Fruit fly (Drosophila melanogaster): Measurements from ENCODE around the gene SCAR.

The SCAR gene

dm6 chr2L:10976046-10976863 is at the start of gene SCAR, which contains the start of gene ATPsynG:
TSS of gene SCAR (plus strand) at chr2L:10976772.
TSS of gene ATPsynG (minus strand) at chr2L:10976399.
- TF ChIP-seq psq (optimal IDR thresholded peaks at IDR 0.05): no peak

dm6 chr2L:10936362-10936761 is 40.2 kb upstream of the SCAR start, which contains the start of gene CG14072:
TSS of gene CG14072 (plus strand) at chr2L:10936662.
- TF ChIP-seq insv (optimal IDR thresholded peaks at IDR 0.05) (no peak), psq (optimal IDR thresholded peaks at IDR 0.05) (no peak), Sin3A (optimal IDR thresholded peaks at IDR 0.05) (no peak), ttk (optimal IDR thresholded peaks at IDR 0.05) (no peak), h (optimal IDR thresholded peaks at IDR 0.05) (no peak), Myc (optimal IDR thresholded peaks at IDR 0.05) (no peak)

dm6 chr2L:10940196-10940595 is 36.4 kb upstream of the SCAR start:
- no peak for TF ChIP-seq insv (optimal IDR thresholded peaks at IDR 0.05)
- TF ChIP-seq Myc (optimal IDR thresholded peaks at IDR 0.05): no peak

dm6 chr2L:10963979-10964378 is 12.6 kb upstream of the SCAR start, which contains the start of gene dpr2:
TSS of gene dpr2 (minus strand) at chr2L:10964153.
- TF ChIP-seq Sin3A (optimal IDR thresholded peaks at IDR 0.05) (no peak), ttk (optimal IDR thresholded peaks at IDR 0.05) (no peak), insv (optimal IDR thresholded peaks at IDR 0.05) (no peak), Myc (optimal IDR thresholded peaks at IDR 0.05) (no peak), h (optimal IDR thresholded peaks at IDR 0.05) (no peak), psq (optimal IDR thresholded peaks at IDR 0.05) (no peak)

dm6 chr2L:10964493-10964892 is 12.1 kb upstream of the SCAR start:
- no peak for TF ChIP-seq h (optimal IDR thresholded peaks at IDR 0.05)
- TF ChIP-seq ttk (optimal IDR thresholded peaks at IDR 0.05): no peak
- no peak for TF ChIP-seq insv (optimal IDR thresholded peaks at IDR 0.05)
- TF ChIP-seq Sin3A (optimal IDR thresholded peaks at IDR 0.05): no peak
- TF ChIP-seq Myc (optimal IDR thresholded peaks at IDR 0.05): no peak
- no peak for TF ChIP-seq psq (optimal IDR thresholded peaks at IDR 0.05)

- TF ChIP-seq Myc (optimal IDR thresholded peaks at IDR 0.05): no peak
- TF ChIP-seq Sin3A (optimal IDR thresholded peaks at IDR 0.05): no peak
- TF ChIP-seq psq (optimal IDR thresholded peaks at IDR 0.05): no peak
- no peak for TF ChIP-seq h (optimal IDR thresholded peaks at IDR 0.05)
- no peak for TF ChIP-seq insv (optimal IDR thresholded peaks at IDR 0.05)
- no peak for TF ChIP-seq ttk (optimal IDR thresholded peaks at IDR 0.05)
These were observed 10.6 kb upstream of the SCAR start for dm6 chr2L:10965962-10966361.

dm6 chr2L:10967257-10968008 is 9.1 kb upstream of the SCAR start:
- no peak for TF ChIP-seq Myc (optimal IDR thresholded peaks at IDR 0.05)
- no peak for TF ChIP-seq h (optimal IDR thresholded peaks at IDR 0.05)
- no peak for TF ChIP-seq psq (optimal IDR thresholded peaks at IDR 0.05)
- TF ChIP-seq Sin3A (optimal IDR thresholded peaks at IDR 0.05): no peak
- no peak for TF ChIP-seq ttk (optimal IDR thresholded peaks at IDR 0.05)
- TF ChIP-seq insv (optimal IDR thresholded peaks at IDR 0.05): no peak

- TF ChIP-seq Myc (optimal IDR thresholded peaks at IDR 0.05) (no peak), insv (optimal IDR thresholded peaks at IDR 0.05) (no peak), h (optimal IDR thresholded peaks at IDR 0.05) (no peak), psq (optimal IDR thresholded peaks at IDR 0.05) (no peak)
These were observed 8.6 kb upstream of the SCAR start for dm6 chr2L:10968009-10968383.

- TF ChIP-seq Sin3A (optimal IDR thresholded peaks at IDR 0.05): no peak
- TF ChIP-seq h (optimal IDR thresholded peaks at IDR 0.05): no peak
- no peak for TF ChIP-seq ttk (optimal IDR thresholded peaks at IDR 0.05)
- TF ChIP-seq Myc (optimal IDR thresholded peaks at IDR 0.05): no peak
- TF ChIP-seq psq (optimal IDR thresholded peaks at IDR 0.05): no peak
- TF ChIP-seq insv (optimal IDR thresholded peaks at IDR 0.05): no peak
These were observed 6.4 kb upstream of the SCAR start, which contains the start of the genes Tmem214 and YL-1 for dm6 chr2L:10970134-10970533. TSS of gene Tmem214 (minus strand) at chr2L:10970275. TSS of gene YL-1 (plus strand) at chr2L:10970443.

- TF ChIP-seq Myc (optimal IDR thresholded peaks at IDR 0.05): no peak
- TF ChIP-seq psq (optimal IDR thresholded peaks at IDR 0.05): no peak
- TF ChIP-seq ttk (optimal IDR thresholded peaks at IDR 0.05): no peak
- no peak for TF ChIP-seq h (optimal IDR thresholded peaks at IDR 0.05)
- no peak for TF ChIP-seq Sin3A (optimal IDR thresholded peaks at IDR 0.05)
- TF ChIP-seq insv (optimal IDR thresholded peaks at IDR 0.05): no peak
These were observed 4.3 kb upstream of the SCAR start, which contains the start of gene CG16743 for dm6 chr2L:10972224-10972623. TSS of gene CG16743 (plus strand) at chr2L:10972280.

dm6 chr2L:10974638-10975037 is 1.9 kb upstream of the SCAR start:
- TF ChIP-seq Myc (optimal IDR thresholded peaks at IDR 0.05) (no peak), psq (optimal IDR thresholded peaks at IDR 0.05) (no peak), Sin3A (optimal IDR thresholded peaks at IDR 0.05) (no peak), h (optimal IDR thresholded peaks at IDR 0.05) (no peak), insv (optimal IDR thresholded peaks at IDR 0.05) (no peak), ttk (optimal IDR thresholded peaks at IDR 0.05) (no peak)

dm6 chr2L:10975193-10975592 is 1.4 kb upstream of the SCAR start, which contains the start of gene abo:
TSS of gene abo (minus strand) at chr2L:10975293.
- TF ChIP-seq ttk (optimal IDR thresholded peaks at IDR 0.05) (no peak), Myc (optimal IDR thresholded peaks at IDR 0.05) (no peak), psq (optimal IDR thresholded peaks at IDR 0.05) (no peak), insv (optimal IDR thresholded peaks at IDR 0.05) (no peak)

Data from Kc167 (cell line).